Worm (Caenorhabditis elegans): ENCODE measurements around the gene glb-19.
A peak's percentile ranks its signal among the peaks of the same experiment; 100 is the strongest.

Gene glb-19

DNA sequence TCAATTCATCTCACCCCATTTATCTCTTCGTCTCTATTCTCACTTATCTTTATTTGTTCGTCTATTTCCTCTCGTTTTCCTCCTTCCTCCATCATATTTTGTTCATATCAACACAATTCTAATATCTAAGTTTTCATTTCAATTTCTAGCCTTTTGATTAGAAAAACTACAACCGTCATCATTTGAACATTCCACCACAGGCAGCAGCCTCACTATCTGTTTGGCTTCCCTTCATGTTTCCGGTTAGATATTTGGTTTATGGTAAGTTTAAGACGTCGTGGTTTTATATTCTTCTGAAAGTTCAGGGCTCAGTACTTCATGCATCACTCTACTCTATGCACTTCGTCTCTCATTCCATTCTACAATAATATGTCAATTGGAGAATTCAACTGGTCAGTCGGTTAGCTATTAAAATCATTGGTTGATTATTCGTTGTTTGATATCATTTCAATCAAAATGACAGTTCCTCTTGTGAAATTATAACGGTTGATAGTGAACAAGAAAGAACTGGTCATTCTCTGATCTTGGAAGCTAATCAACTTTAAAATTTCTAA, 2.9 kb upstream of the glb-19 start, which contains the start of gene K08C7.1 (continued):
- TF ChIP-seq ztf-7 (tag; optimal IDR thresholded peaks at IDR 0.05) (no peak), nhr-28 (tag; optimal IDR thresholded peaks at IDR 0.05) (peak; percentile 40), sdz-12 (GFP tag; optimal IDR thresholded peaks at IDR 0.05) (no peak), ceh-44 (GFP tag; IDR thresholded peaks at IDR 0.05) (no peak), vab-7 (GFP tag; IDR thresholded peaks at IDR 0.05) (no peak), pqm-1 (tag; optimal IDR thresholded peaks at IDR 0.05) (peak; percentile 80), ceh-32 (tag; optimal IDR thresholded peaks at IDR 0.05; ENCODE audit: poor library complexity) (no peak)

- TF ChIP-seq T20F7.1 (GFP tag; optimal IDR thresholded peaks at IDR 0.05) (no peak), aha-1 (tag) (peak; percentile 65)
Measured at ce11 chrIV:10638977-10639376, 15.0 kb downstream of the glb-19 start, which contains the start of gene F56C4.2. Gene F56C4.2 (plus strand): TSS chrIV:10639277.

DNA sequence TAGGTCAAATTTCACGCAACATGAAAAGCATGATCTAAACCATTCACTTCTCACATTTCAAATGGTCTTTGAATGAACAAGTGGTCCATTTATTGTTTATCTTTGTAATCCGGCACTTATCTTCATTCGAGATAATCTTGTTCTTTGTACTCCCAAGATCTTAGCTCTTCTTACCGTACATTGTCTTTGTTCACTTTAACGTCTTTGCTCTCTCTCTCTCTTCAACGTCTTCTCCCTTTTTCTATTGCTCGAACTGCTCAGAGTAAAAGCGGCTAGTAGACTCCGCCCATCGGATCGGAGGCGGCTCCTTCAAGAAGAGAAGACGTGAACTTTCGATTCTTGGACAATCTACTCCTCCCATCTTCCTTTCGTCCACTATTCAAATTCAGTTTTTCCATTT, 17.3 kb downstream of the glb-19 start, which contains the start of gene F56C4.1:
Gene F56C4.1, plus strand, starts transcription at position 301 of the 400 bp plus-strand sequence.
- TF ChIP-seq ces-1 (GFP tag; optimal IDR thresholded peaks at IDR 0.05) = no peak
- no peak for TF ChIP-seq T26A8.4 (GFP tag; IDR thresholded peaks at IDR 0.05)
- no peak for TF ChIP-seq ztf-7 (tag; optimal IDR thresholded peaks at IDR 0.05)
- no peak for TF ChIP-seq lin-39 (tag; optimal IDR thresholded peaks at IDR 0.05)
- no peak for TF ChIP-seq mes-2 (tag; optimal IDR thresholded peaks at IDR 0.05; ENCODE audit: poor library complexity, severe bottlenecking)
- TF ChIP-seq mdl-1 (tag; optimal IDR thresholded peaks at IDR 0.05) = no peak
- no peak for TF ChIP-seq spr-3 (GFP tag; optimal IDR thresholded peaks at IDR 0.05)
- TF ChIP-seq hlh-11 (tag; optimal IDR thresholded peaks at IDR 0.05) = no peak
- no peak for TF ChIP-seq nhr-102 (tag; optimal IDR thresholded peaks at IDR 0.05)
- TF ChIP-seq hmg-1.1 (GFP tag; IDR thresholded peaks at IDR 0.05) = no peak
- TF ChIP-seq lsy-2 (tag; optimal IDR thresholded peaks at IDR 0.05) = no peak
- TF ChIP-seq lin-1 (GFP tag; IDR thresholded peaks at IDR 0.05) = no peak
- no peak for TF ChIP-seq R02D3.7 (tag; optimal IDR thresholded peaks at IDR 0.05)
- no peak for TF ChIP-seq dmd-8 (GFP tag; IDR thresholded peaks at IDR 0.05)
- TF ChIP-seq ceh-62 (tag; optimal IDR thresholded peaks at IDR 0.05) = no peak
- no peak for TF ChIP-seq nhr-25 (tag; optimal IDR thresholded peaks at IDR 0.05; ENCODE audit: borderline replicate concordance, insufficient read depth)
- TF ChIP-seq dmd-9 (GFP tag; IDR thresholded peaks at IDR 0.05) = no peak

DNA sequence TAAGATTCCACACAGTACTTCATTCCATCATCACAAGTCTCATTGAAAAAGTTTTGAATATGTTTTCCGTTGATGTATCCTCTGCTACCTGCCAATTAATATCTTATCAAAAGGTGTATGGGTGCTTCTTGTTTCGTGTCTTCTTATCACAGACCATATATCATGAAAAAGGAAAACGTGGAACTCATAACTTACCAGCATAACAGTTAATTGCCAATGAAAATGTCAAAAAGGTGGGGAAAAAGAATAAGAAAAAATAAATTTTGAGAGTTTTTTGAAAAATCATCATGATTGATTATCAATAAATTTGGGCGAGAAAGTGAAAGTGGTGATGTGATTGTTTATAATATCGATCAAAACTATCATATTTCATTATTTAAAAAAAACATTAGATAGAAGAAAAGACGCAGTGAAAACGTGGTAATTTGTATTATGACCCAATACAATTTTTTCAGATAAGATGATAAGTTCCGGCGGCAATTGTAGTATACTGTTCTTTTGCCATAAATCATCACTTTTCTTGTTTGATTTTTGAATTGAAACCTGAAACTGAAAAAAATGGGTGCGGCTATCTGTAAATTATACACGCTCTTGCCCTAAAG, 22.9 kb downstream of the glb-19 start, which contains the start of gene F56C4.4:
Gene F56C4.4, minus strand, starts transcription at position 315 of the 602 bp plus-strand sequence.
- TF ChIP-seq ceh-20 (GFP tag; IDR thresholded peaks at IDR 0.05) = peak; percentile 76
- peak in 1 of 2 experiments; percentile 27 for TF ChIP-seq daf-16 (GFP tag; optimal IDR thresholded peaks at IDR 0.05)
- peak; percentile 53 for TF ChIP-seq daf-16 (tag; optimal IDR thresholded peaks at IDR 0.05)
- TF ChIP-seq fkh-10 (GFP tag; optimal IDR thresholded peaks at IDR 0.05) = no peak
- TF ChIP-seq dpl-1 (GFP tag; optimal IDR thresholded peaks at IDR 0.05) = no peak
- peak; percentile 58 for TF ChIP-seq dve-1 (tag; optimal IDR thresholded peaks at IDR 0.05; ENCODE audit: insufficient read depth)
- TF ChIP-seq nhr-48 (tag; optimal IDR thresholded peaks at IDR 0.05) = peak; percentile 61
- TF ChIP-seq mep-1 (tag; optimal IDR thresholded peaks at IDR 0.05) = no peak
- TF ChIP-seq hlh-11 (tag; optimal IDR thresholded peaks at IDR 0.05) = peak; percentile 69
- TF ChIP-seq gei-8 (GFP tag; optimal IDR thresholded peaks at IDR 0.05) = no peak
- peak; percentile 35 for TF ChIP-seq pqm-1 (tag; optimal IDR thresholded peaks at IDR 0.05)
- peak; percentile 95 for TF ChIP-seq php-3 (GFP tag; IDR thresholded peaks at IDR 0.05)
- no peak for TF ChIP-seq lsy-2 (tag; optimal IDR thresholded peaks at IDR 0.05)
- TF ChIP-seq nhr-28 (tag; optimal IDR thresholded peaks at IDR 0.05) = peak; percentile 54
- TF ChIP-seq mxl-3 (GFP tag; optimal IDR thresholded peaks at IDR 0.05) = no peak
- no peak for TF ChIP-seq D1046.2 (GFP tag; IDR thresholded peaks at IDR 0.05)
- TF ChIP-seq nhr-77 (tag; optimal IDR thresholded peaks at IDR 0.05) = peak; percentile 30
- peak; percentile 53 for TF ChIP-seq T20F7.1 (GFP tag; optimal IDR thresholded peaks at IDR 0.05)
- TF ChIP-seq cey-2 (tag; optimal IDR thresholded peaks at IDR 0.05; ENCODE audit: borderline replicate concordance, insufficient read depth) = peak; percentile 32
- peak; percentile 80 for TF ChIP-seq dmd-6 (GFP tag; IDR thresholded peaks at IDR 0.05)
- TF ChIP-seq aha-1 (tag) = peak; percentile 20
